Worm (Caenorhabditis elegans) whole organism, L4/young adult: Measurements from ENCODE around the gene K11H12.4.
A peak's percentile ranks its signal among the peaks of the same experiment; 100 is the strongest.

Source experiments
- W03F9.2 ChIP-seq: fragments of 150-350 bp; optimal IDR thresholded peaks from 2 replicates; lab custom pipeline; 2014; ENCODE audit warnings: missing biosample characterization, missing genetic modification characterization
- dao-5 ChIP-seq: sonication (generic microtip); optimal IDR thresholded peaks from 2 replicates; lab custom pipeline; 2016; ENCODE audit warnings: missing genotype, missing genetic modification characterization, moderate library complexity, missing compliant biosample characterization
- him-1 ChIP-seq: sonication (generic microtip); optimal IDR thresholded peaks from 2 replicates; lab custom pipeline; 2016; ENCODE audit warnings: missing genotype, missing genetic modification reagents, missing genetic modification characterization, missing compliant biosample characterization

K11H12.4 gene

ce11 chrIV:664122-664521, 11.6 kb downstream of the K11H12.4 start:
- TF ChIP-seq him-1 (tag; lab: Kevin White, UChicago) (no peak), W03F9.2 (tag; lab: Kevin White, UChicago) (no peak), dao-5 (tag; lab: Kevin White, UChicago) (no peak)

- TF ChIP-seq W03F9.2 (tag; lab: Kevin White, UChicago) = no peak
- no peak for TF ChIP-seq dao-5 (tag; lab: Kevin White, UChicago)
- TF ChIP-seq him-1 (tag; lab: Kevin White, UChicago) = no peak
Observed at ce11 chrIV:661623-662022, 14.1 kb downstream of the K11H12.4 start.

- TF ChIP-seq dao-5 (tag; lab: Kevin White, UChicago) = no peak
- no peak for TF ChIP-seq him-1 (tag; lab: Kevin White, UChicago)
- no peak for TF ChIP-seq W03F9.2 (tag; lab: Kevin White, UChicago)
Observed at ce11 chrIV:659585-659984, 16.1 kb downstream of the K11H12.4 start.

ce11 chrIV:658497-659177, 17.0 kb downstream of the K11H12.4 start:
- no peak for TF ChIP-seq him-1 (tag; lab: Kevin White, UChicago)
- no peak for TF ChIP-seq W03F9.2 (tag; lab: Kevin White, UChicago)
- TF ChIP-seq dao-5 (tag; lab: Kevin White, UChicago) = no peak

ce11 chrIV:657932-658331, 17.8 kb downstream of the K11H12.4 start:
- TF ChIP-seq him-1 (tag; lab: Kevin White, UChicago) (no peak), dao-5 (tag; lab: Kevin White, UChicago) (no peak), W03F9.2 (tag; lab: Kevin White, UChicago) (no peak)

- TF ChIP-seq W03F9.2 (tag; lab: Kevin White, UChicago) = no peak
- TF ChIP-seq dao-5 (tag; lab: Kevin White, UChicago) = no peak
- TF ChIP-seq him-1 (tag; lab: Kevin White, UChicago) = no peak
Observed at ce11 chrIV:657046-657445, 18.6 kb downstream of the K11H12.4 start.

ce11 chrIV:654526-655440, 20.9 kb downstream of the K11H12.4 start, which contains the start of the genes rpl-15 and K11H12.8:
Gene rpl-15, minus strand, starts transcription at chrIV:654576.
Gene K11H12.8, plus strand, starts transcription at chrIV:655390.
- TF ChIP-seq W03F9.2 (tag; lab: Kevin White, UChicago) = peak; percentile 99
- peak; percentile 100 for TF ChIP-seq him-1 (tag; lab: Kevin White, UChicago)
- TF ChIP-seq dao-5 (tag; lab: Kevin White, UChicago) = peak; percentile 83

- TF ChIP-seq dao-5 (tag; lab: Kevin White, UChicago) = no peak
- TF ChIP-seq W03F9.2 (tag; lab: Kevin White, UChicago) = no peak
- no peak for TF ChIP-seq him-1 (tag; lab: Kevin White, UChicago)
Observed at ce11 chrIV:653138-653848, 22.4 kb downstream of the K11H12.4 start, which contains the start of gene K11H12.1. Gene K11H12.1, minus strand, starts transcription at chrIV:653421.

- TF ChIP-seq dao-5 (tag; lab: Kevin White, UChicago) (no peak), W03F9.2 (tag; lab: Kevin White, UChicago) (no peak), him-1 (tag; lab: Kevin White, UChicago) (no peak)
Observed at ce11 chrIV:649365-649764, 26.3 kb downstream of the K11H12.4 start, which contains the start of gene K11H12.9. Gene K11H12.9, plus strand, starts transcription at chrIV:649665.

ce11 chrIV:648362-648761, 27.3 kb downstream of the K11H12.4 start:
- TF ChIP-seq W03F9.2 (tag; lab: Kevin White, UChicago) = no peak
- TF ChIP-seq him-1 (tag; lab: Kevin White, UChicago) = no peak
- no peak for TF ChIP-seq dao-5 (tag; lab: Kevin White, UChicago)

- TF ChIP-seq dao-5 (tag; lab: Kevin White, UChicago) = no peak
- TF ChIP-seq him-1 (tag; lab: Kevin White, UChicago) = no peak
- TF ChIP-seq W03F9.2 (tag; lab: Kevin White, UChicago) = no peak
Observed at ce11 chrIV:643481-643880, 32.2 kb downstream of the K11H12.4 start.

- TF ChIP-seq him-1 (tag; lab: Kevin White, UChicago) = no peak
- no peak for TF ChIP-seq dao-5 (tag; lab: Kevin White, UChicago)
- TF ChIP-seq W03F9.2 (tag; lab: Kevin White, UChicago) = no peak
Observed at ce11 chrIV:639167-639566, 36.5 kb downstream of the K11H12.4 start.
